Worm (Caenorhabditis elegans) whole organism, L2 larva: ENCODE measurements around the gene ssu-2.

ENCODE experiments used
- ZK546.5 ChIP-seq: sonication (generic microtip); optimal IDR thresholded peaks from 2 replicates; lab custom pipeline; 2017; ENCODE audit warnings: missing biosample characterization, missing genetic modification characterization
- aly-2 ChIP-seq: fragments of 150-350 bp; optimal IDR thresholded peaks from 2 replicates; lab custom pipeline; 2014; ENCODE audit warnings: missing biosample characterization, missing genetic modification characterization
- ama-1 ChIP-seq: fragments of 150-350 bp; optimal IDR thresholded peaks from 2 replicates; lab custom pipeline; 2018; ENCODE audit warnings: inconsistent platforms
- ceh-16 ChIP-seq: fragments of 150-350 bp; optimal IDR thresholded peaks from 2 replicates; lab custom pipeline; 2014; ENCODE audit warnings: missing biosample characterization, missing genetic modification characterization
- egl-27 ChIP-seq: sonication (generic microtip); optimal IDR thresholded peaks from 3 replicates; lab custom pipeline; 2017; ENCODE audit warnings: missing biosample characterization, missing genetic modification reagents, missing genetic modification characterization
- elt-3 ChIP-seq: sonication (generic microtip); optimal IDR thresholded peaks from 2 replicates; lab custom pipeline; 2017; ENCODE audit warnings: missing biosample characterization, missing genetic modification characterization
- lin-11 ChIP-seq: fragments of 150-350 bp; sonication (generic microtip); optimal IDR thresholded peaks from 2 replicates; lab custom pipeline; 2014; ENCODE audit warnings: missing biosample characterization, missing genetic modification characterization, inconsistent platforms, mixed read lengths
- nhr-25 ChIP-seq: fragments of 150-350 bp; sonication (generic microtip); optimal IDR thresholded peaks from 3 replicates; lab custom pipeline; 2014; ENCODE audit warnings: missing biosample characterization, missing genetic modification characterization
- nhr-77 ChIP-seq: fragments of 150-350 bp; optimal IDR thresholded peaks from 2 replicates; lab custom pipeline; 2014; ENCODE audit warnings: missing biosample characterization, missing genetic modification characterization
- skn-1 ChIP-seq: sonication (generic microtip); optimal IDR thresholded peaks from 2 replicates; lab custom pipeline; 2017; ENCODE audit warnings: missing biosample characterization, missing genetic modification characterization
- snpc-4 ChIP-seq: fragments of 150-350 bp; optimal IDR thresholded peaks from 2 replicates; lab custom pipeline; 2014; ENCODE audit warnings: missing biosample characterization, missing genetic modification characterization
- unc-39 ChIP-seq: fragments of 150-350 bp; optimal IDR thresholded peaks from 2 replicates; lab custom pipeline; 2014; ENCODE audit warnings: missing biosample characterization, missing genetic modification characterization
- unc-62 ChIP-seq: fragments of 150-350 bp; optimal IDR thresholded peaks from 2 replicates; lab custom pipeline; 2014; ENCODE audit warnings: missing biosample characterization, missing genetic modification reagents, missing genetic modification characterization
- ztf-11 ChIP-seq: sonication (generic microtip); optimal IDR thresholded peaks from 2 replicates; lab custom pipeline; 2017; ENCODE audit warnings: missing biosample characterization, missing genetic modification characterization

DNA sequence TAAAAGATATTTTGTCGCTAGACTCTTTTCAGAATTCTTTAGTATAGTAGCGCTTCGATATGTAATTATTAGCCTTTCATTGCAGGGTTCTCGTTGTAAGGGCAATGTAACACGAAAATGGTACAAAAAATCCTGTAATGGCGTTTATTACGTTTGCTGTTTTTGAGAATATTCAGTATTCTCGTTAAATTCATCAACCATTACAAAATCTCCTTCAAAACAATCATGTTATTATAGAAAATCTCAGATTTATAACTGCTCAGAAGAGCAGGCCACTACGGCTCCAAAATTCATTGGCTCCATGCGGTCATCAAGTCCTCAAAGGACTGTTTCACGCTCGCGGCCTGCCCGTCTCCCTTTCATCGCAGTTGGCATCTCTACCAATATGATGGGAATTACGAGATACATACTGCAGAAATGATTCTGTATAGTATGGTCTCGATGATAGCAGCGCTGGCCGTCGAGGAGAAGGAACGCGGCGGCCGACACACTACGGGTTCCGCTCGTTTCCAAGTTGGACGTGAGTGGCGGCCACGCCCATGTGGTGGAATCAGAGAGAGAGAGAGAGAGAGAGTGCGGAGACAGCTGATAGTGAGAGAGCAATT lies 34.3 kb upstream of the ssu-2 start:
- no peak for TF ChIP-seq elt-3 (tag; lab: Kevin White, UChicago)
- peak; percentile 69 for TF ChIP-seq ceh-16 (tag; lab: Kevin White, UChicago)
- TF ChIP-seq unc-62 (GFP tag; lab: Kevin White, UChicago): no peak
- TF ChIP-seq ztf-11 (tag; lab: Kevin White, UChicago): no peak
- no peak for TF ChIP-seq aly-2 (tag; lab: Kevin White, UChicago)
- TF ChIP-seq snpc-4: peak; percentile 98
- TF ChIP-seq nhr-77 (tag; lab: Kevin White, UChicago): no peak
- TF ChIP-seq lin-11 (tag; lab: Kevin White, UChicago): no peak
- no peak for TF ChIP-seq unc-39 (tag; lab: Kevin White, UChicago)
- peak; percentile 16 for TF ChIP-seq egl-27 (tag; lab: Kevin White, UChicago)
- TF ChIP-seq skn-1 (tag; lab: Kevin White, UChicago): no peak
- peak; percentile 81 for TF ChIP-seq ama-1 (lab: Kevin White, UChicago)
- TF ChIP-seq nhr-25 (tag; lab: Kevin White, UChicago): no peak
- TF ChIP-seq ZK546.5: no peak
